Fruit fly (Drosophila melanogaster): ENCODE data around the gene TotF.

Gene TotF

dm6 chr2L:19895526-19896185 is 16.5 kb downstream of the TotF start:
- TF ChIP-seq Fer3 (tag; optimal IDR thresholded peaks at IDR 0.05) (peak; percentile 58), stc (GFP tag; IDR thresholded peaks at IDR 0.05) (peak; percentile 64; the same call in 1 of the 2 replicates), cad (GFP tag; optimal IDR thresholded peaks at IDR 0.05) (no peak), D (optimal IDR thresholded peaks at IDR 0.05) (no peak), D (GFP tag; optimal IDR thresholded peaks at IDR 0.05) (peak; percentile 85), psq (GFP tag; optimal IDR thresholded peaks at IDR 0.05) (peak; percentile 10), usp (GFP tag; optimal IDR thresholded peaks at IDR 0.05) (no peak), prd (optimal IDR thresholded peaks at IDR 0.05) (no peak), prd (GFP tag; IDR thresholded peaks at IDR 0.05) (peak; percentile 64; the same call in 2 of the 3 replicates), CG8089 (GFP tag; optimal IDR thresholded peaks at IDR 0.05) (no peak), HHEX (GFP tag; optimal IDR thresholded peaks at IDR 0.05) (peak; percentile 57), CG8290 (GFP tag; optimal IDR thresholded peaks at IDR 0.05) (peak; percentile 70), CG8290 (tag; optimal IDR thresholded peaks at IDR 0.05) (peak in 1 of 2 experiments; percentile 41), sisA (GFP tag; IDR thresholded peaks at IDR 0.05) (no peak; the same call in 1 of the 2 replicates), CG10979 (tag; optimal IDR thresholded peaks at IDR 0.05) (peak; percentile 89), Meics (GFP tag; optimal IDR thresholded peaks at IDR 0.05) (peak; percentile 70), Mad (GFP tag; optimal IDR thresholded peaks at IDR 0.05) (peak; percentile 5), CG13624 (GFP tag; optimal IDR thresholded peaks at IDR 0.05) (no peak), Awh (GFP tag; IDR thresholded peaks at IDR 0.05) (0 out of 2 replicates have a peak, but pooled peaks have one; percentile 35), CG4707 (GFP tag; optimal IDR thresholded peaks at IDR 0.05) (no peak), CG6175 (GFP tag; IDR thresholded peaks at IDR 0.05) (no peak), CG14441 (GFP tag; IDR thresholded peaks at IDR 0.05) (peak; percentile 55), Side (GFP tag; optimal IDR thresholded peaks at IDR 0.05) (no peak), sens-2 (GFP tag; IDR thresholded peaks at IDR 0.05) (no peak), pita (GFP tag; optimal IDR thresholded peaks at IDR 0.05) (no peak), cato (GFP tag; optimal IDR thresholded peaks at IDR 0.05; ENCODE audit: borderline replicate concordance) (peak; percentile 47), CG13424 (tag; optimal IDR thresholded peaks at IDR 0.05) (peak; percentile 79), Hand (GFP tag; optimal IDR thresholded peaks at IDR 0.05) (peak; percentile 50), zen (tag; optimal IDR thresholded peaks at IDR 0.05) (peak; percentile 70), z (GFP tag; IDR thresholded peaks at IDR 0.05) (peak; percentile 18; the same call in 1 of the 3 replicates), CG1603 (tag; optimal IDR thresholded peaks at IDR 0.05) (no peak), Hmr (GFP tag; optimal IDR thresholded peaks at IDR 0.05) (peak; percentile 72), CG3995 (GFP tag; optimal IDR thresholded peaks at IDR 0.05) (no peak), Chrac-16 (GFP tag; optimal IDR thresholded peaks at IDR 0.05) (peak; percentile 61), Adf1 (GFP tag; IDR thresholded peaks at IDR 0.05) (no peak), CG10267 (tag; optimal IDR thresholded peaks at IDR 0.05) (peak; percentile 83), CG12104 (GFP tag; optimal IDR thresholded peaks at IDR 0.05) (peak; percentile 55), ase (GFP tag; IDR thresholded peaks at IDR 0.05) (peak; percentile 56; the same call in 1 of the 3 replicates), CG15073 (GFP tag; optimal IDR thresholded peaks at IDR 0.05) (no peak), ci (GFP tag; IDR thresholded peaks at IDR 0.05) (peak; percentile 72), dmrt99B (tag; optimal IDR thresholded peaks at IDR 0.05) (peak; percentile 93), pzg (GFP tag; optimal IDR thresholded peaks at IDR 0.05) (no peak), kah (GFP tag; optimal IDR thresholded peaks at IDR 0.05) (peak; percentile 63), CG30020 (tag; optimal IDR thresholded peaks at IDR 0.05) (peak; percentile 45), H2.0 (GFP tag; IDR thresholded peaks at IDR 0.05) (no peak), chif (GFP tag; optimal IDR thresholded peaks at IDR 0.05) (peak; percentile 30 to 39), CG6791 (GFP tag; IDR thresholded peaks at IDR 0.05; ENCODE audit: partially characterized antibody) (peak; percentile 32; the same call in 1 of the 3 replicates), CG13775 (GFP tag; optimal IDR thresholded peaks at IDR 0.05) (peak; percentile 79), onecut (GFP tag; IDR thresholded peaks at IDR 0.05) (peak; percentile 45; the same call in 1 of the 2 replicates), Xrp1 (GFP tag; IDR thresholded peaks at IDR 0.05) (peak; percentile 80), CG10654 (GFP tag; optimal IDR thresholded peaks at IDR 0.05) (peak; percentile 59)

All from whole organism, embryonic.